Worm (Caenorhabditis elegans): Measurements from ENCODE around the gene srh-279.

Gene srh-279

DNA sequence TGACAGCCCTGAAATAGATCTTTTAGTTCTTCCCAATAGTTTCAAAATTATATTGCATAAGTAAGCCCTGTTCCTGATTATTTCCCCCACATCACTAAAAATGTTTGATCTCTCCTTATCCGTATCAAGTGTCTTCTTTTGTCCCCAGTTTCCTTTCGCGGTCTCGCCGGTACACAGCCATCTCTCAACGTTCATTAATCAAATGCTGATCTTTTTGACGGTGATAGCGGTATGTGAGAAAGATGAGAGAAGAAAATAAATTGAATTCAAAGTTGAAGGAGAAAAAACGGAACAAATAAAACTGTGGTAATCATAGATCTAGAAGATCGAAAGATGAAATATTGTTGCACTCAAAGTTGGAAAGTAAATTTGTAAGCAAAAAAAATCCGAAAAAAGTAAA is 19.5 kb downstream of the srh-279 start:
- TF ChIP-seq ztf-23 (GFP tag; IDR thresholded peaks at IDR 0.05) (no peak), cog-1 (tag; optimal IDR thresholded peaks at IDR 0.05) (no peak), ref-1 (GFP tag; conservative IDR thresholded peaks at IDR 0.05) (no peak), tab-1 (GFP tag; IDR thresholded peaks at IDR 0.05) (no peak), flt-1 (GFP tag; IDR thresholded peaks at IDR 0.05) (no peak), T22C8.4 (GFP tag; IDR thresholded peaks at IDR 0.05) (no peak), med-1 (GFP tag; optimal IDR thresholded peaks at IDR 0.05; ENCODE audit: insufficient read depth) (no peak), klf-2 (GFP tag; conservative IDR thresholded peaks at IDR 0.05) (no peak), ztf-29 (GFP tag; IDR thresholded peaks at IDR 0.05) (no peak)

DNA sequence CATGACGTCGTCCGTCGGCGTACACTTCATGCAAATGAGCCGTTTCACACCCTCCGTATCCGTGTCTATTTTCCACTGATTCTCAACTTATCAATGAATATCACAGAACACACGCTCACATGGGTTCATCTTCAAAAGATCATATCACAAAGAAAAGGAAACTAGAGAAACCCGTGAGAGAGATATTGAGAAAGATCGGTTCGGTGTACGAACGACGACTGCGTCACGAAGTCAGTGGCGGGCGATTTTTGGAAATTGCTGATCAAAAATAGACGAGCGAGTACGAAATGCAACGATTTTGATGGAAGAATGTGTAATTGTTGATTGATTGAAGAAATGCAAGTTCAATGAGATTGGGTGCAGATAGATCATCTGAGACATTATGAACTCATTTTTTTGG is 21.1 kb downstream of the srh-279 start:
- TF ChIP-seq med-1 (GFP tag; optimal IDR thresholded peaks at IDR 0.05; ENCODE audit: insufficient read depth): no peak

DNA sequence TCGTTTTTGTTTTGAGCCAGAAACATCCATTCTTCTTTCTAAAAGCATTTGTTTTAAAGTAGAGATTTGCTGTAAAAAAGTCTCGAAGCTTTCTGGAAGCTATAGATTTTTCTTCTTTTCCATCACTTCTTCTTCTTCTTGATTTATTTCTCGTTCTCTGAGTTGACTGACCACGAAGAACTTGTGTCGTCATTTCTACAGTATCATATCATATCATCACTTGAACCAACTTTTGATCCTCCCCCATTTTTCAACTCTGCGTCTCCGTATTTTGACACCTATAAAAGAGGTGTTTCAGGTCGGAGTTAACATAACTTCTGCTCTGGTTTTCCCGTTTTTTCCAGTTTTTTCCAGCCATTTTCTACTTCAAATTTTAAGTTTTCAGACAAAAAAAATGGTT is 22.3 kb downstream of the srh-279 start, which contains the start of gene F11A5.9:
F11A5.9 (plus strand) TSS at position 386 of the 400 bp plus-strand sequence.
- no peak for TF ChIP-seq tab-1 (GFP tag; IDR thresholded peaks at IDR 0.05)
- no peak for TF ChIP-seq med-1 (GFP tag; optimal IDR thresholded peaks at IDR 0.05; ENCODE audit: insufficient read depth)
- TF ChIP-seq cog-1 (tag; optimal IDR thresholded peaks at IDR 0.05): no peak
- TF ChIP-seq ztf-29 (GFP tag; IDR thresholded peaks at IDR 0.05): no peak
- TF ChIP-seq ztf-23 (GFP tag; IDR thresholded peaks at IDR 0.05): no peak
- TF ChIP-seq T22C8.4 (GFP tag; IDR thresholded peaks at IDR 0.05): no peak
- no peak for TF ChIP-seq flt-1 (GFP tag; IDR thresholded peaks at IDR 0.05)
- no peak for TF ChIP-seq klf-2 (GFP tag; conservative IDR thresholded peaks at IDR 0.05)
- no peak for TF ChIP-seq ref-1 (GFP tag; conservative IDR thresholded peaks at IDR 0.05)

DNA sequence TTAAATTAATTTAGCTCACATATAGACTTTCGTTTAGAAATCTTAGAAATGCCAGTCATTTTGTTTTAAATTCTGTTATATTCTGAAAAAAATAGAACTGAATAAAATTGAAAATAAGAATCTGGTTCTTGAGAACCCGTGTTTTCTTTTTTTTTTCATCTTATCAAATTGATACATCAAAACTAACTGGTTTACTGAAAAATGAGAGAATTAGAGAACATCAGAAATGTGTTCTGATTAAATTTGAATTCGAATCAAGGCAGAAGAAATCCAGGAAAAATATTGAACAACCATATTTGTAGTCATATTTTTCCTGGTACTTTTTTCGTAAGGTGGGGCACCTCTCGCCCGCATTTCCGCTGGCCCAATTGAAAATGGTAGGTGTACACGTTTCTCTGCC is 26.3 kb downstream of the srh-279 start, which contains the start of gene F11A5.15:
F11A5.15 (minus strand) TSS at position 101 of the 400 bp plus-strand sequence.
- no peak for TF ChIP-seq med-1 (GFP tag; optimal IDR thresholded peaks at IDR 0.05; ENCODE audit: insufficient read depth)
- no peak for TF ChIP-seq cog-1 (tag; optimal IDR thresholded peaks at IDR 0.05)
- TF ChIP-seq tab-1 (GFP tag; IDR thresholded peaks at IDR 0.05): no peak
- no peak for TF ChIP-seq flt-1 (GFP tag; IDR thresholded peaks at IDR 0.05)
- no peak for TF ChIP-seq ref-1 (GFP tag; conservative IDR thresholded peaks at IDR 0.05)
- no peak for TF ChIP-seq ztf-23 (GFP tag; IDR thresholded peaks at IDR 0.05)
- no peak for TF ChIP-seq T22C8.4 (GFP tag; IDR thresholded peaks at IDR 0.05)
- TF ChIP-seq ztf-29 (GFP tag; IDR thresholded peaks at IDR 0.05): no peak
- no peak for TF ChIP-seq klf-2 (GFP tag; conservative IDR thresholded peaks at IDR 0.05)

DNA sequence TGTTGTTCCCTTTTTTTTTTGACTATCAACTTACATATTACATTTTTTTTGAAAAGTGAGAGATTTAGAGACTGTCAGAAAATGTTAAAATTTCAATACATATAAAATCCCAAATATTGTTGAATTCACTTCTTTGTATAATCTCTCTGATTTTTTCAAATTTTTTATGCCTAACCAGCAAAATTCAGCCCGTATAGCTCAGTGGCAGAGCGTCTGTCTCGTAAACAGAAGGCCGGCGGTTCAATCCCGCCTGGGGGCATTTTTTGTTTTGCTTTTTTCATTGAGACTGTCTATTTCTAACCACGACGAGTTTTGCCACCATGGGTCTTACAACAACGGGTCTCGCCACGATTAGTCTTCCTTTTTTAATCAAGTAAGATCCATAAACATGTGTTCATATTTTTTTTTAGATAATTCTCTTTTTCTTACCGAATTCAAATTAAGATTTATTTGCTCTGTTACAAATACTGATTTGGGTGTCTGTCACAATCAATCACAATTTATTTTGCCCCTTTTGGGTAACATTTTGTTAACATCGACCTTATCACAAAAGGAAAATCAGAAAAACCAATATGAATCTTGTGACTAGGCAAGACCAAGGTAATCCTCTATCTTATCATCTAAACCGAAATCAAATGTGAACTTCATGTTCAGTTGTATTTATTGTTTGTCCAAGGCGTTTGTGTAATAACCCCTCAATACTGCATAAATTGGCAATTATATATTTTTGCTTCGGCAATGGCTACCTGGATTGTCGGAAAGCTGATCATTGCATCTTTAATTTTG is 27.0 kb downstream of the srh-279 start, which contains the start of gene glc-1:
glc-1 (plus strand) TSS at position 663 of the 786 bp plus-strand sequence.
- TF ChIP-seq ztf-29 (GFP tag; IDR thresholded peaks at IDR 0.05): no peak
- no peak for TF ChIP-seq klf-2 (GFP tag; conservative IDR thresholded peaks at IDR 0.05)
- no peak for TF ChIP-seq flt-1 (GFP tag; IDR thresholded peaks at IDR 0.05)
- no peak for TF ChIP-seq cog-1 (tag; optimal IDR thresholded peaks at IDR 0.05)
- TF ChIP-seq T22C8.4 (GFP tag; IDR thresholded peaks at IDR 0.05): no peak
- TF ChIP-seq tab-1 (GFP tag; IDR thresholded peaks at IDR 0.05): no peak
- TF ChIP-seq med-1 (GFP tag; optimal IDR thresholded peaks at IDR 0.05; ENCODE audit: insufficient read depth): no peak
- no peak for TF ChIP-seq ztf-23 (GFP tag; IDR thresholded peaks at IDR 0.05)
- TF ChIP-seq ref-1 (GFP tag; conservative IDR thresholded peaks at IDR 0.05): no peak

DNA sequence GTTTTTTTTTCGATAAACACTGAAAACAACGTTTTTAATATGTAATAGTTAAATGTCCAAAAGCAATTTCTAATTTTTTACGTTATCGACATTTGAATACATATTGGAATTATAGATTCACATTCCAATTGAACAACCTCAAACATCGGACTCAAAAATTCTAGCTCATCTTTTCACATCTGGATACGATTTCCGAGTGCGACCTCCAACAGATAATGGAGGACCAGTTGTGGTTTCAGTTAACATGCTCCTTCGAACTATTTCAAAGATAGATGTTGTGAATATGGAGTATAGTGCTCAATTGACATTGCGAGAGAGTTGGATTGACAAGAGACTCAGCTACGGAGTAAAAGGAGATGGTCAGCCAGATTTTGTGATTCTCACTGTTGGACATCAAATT is 27.8 kb downstream of the srh-279 start:
- no peak for TF ChIP-seq T22C8.4 (GFP tag; IDR thresholded peaks at IDR 0.05)
- TF ChIP-seq flt-1 (GFP tag; IDR thresholded peaks at IDR 0.05): no peak
- no peak for TF ChIP-seq tab-1 (GFP tag; IDR thresholded peaks at IDR 0.05)
- TF ChIP-seq klf-2 (GFP tag; conservative IDR thresholded peaks at IDR 0.05): no peak
- TF ChIP-seq ref-1 (GFP tag; conservative IDR thresholded peaks at IDR 0.05): no peak
- no peak for TF ChIP-seq cog-1 (tag; optimal IDR thresholded peaks at IDR 0.05)

DNA sequence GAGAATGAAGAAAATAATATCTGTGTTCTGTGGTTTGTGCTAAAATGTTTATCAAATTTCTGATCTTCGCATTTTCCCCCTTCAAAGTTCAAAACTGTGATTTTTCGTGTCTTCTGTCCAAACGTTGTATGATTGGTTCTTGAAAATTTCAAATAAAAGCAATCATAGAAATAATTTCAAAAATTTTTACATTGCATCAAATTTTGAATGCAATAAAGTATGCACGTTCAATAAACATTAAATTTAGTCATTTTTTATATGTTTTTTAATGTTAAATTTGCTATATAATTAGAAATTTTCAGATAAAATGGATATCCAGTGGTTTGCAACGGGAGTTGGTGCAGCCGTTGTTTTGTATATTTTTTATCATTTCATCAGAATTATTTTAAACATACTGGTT is 31.8 kb downstream of the srh-279 start, which contains the start of gene stdh-2:
stdh-2 (plus strand) TSS at position 301 of the 400 bp plus-strand sequence.
- TF ChIP-seq tab-1 (GFP tag; IDR thresholded peaks at IDR 0.05) (no peak), T22C8.4 (GFP tag; IDR thresholded peaks at IDR 0.05) (no peak), flt-1 (GFP tag; IDR thresholded peaks at IDR 0.05) (no peak), med-1 (GFP tag; optimal IDR thresholded peaks at IDR 0.05; ENCODE audit: insufficient read depth) (no peak), klf-2 (GFP tag; conservative IDR thresholded peaks at IDR 0.05) (no peak), ztf-23 (GFP tag; IDR thresholded peaks at IDR 0.05) (no peak), ztf-29 (GFP tag; IDR thresholded peaks at IDR 0.05) (no peak), cog-1 (tag; optimal IDR thresholded peaks at IDR 0.05) (no peak), ref-1 (GFP tag; conservative IDR thresholded peaks at IDR 0.05) (no peak)

DNA sequence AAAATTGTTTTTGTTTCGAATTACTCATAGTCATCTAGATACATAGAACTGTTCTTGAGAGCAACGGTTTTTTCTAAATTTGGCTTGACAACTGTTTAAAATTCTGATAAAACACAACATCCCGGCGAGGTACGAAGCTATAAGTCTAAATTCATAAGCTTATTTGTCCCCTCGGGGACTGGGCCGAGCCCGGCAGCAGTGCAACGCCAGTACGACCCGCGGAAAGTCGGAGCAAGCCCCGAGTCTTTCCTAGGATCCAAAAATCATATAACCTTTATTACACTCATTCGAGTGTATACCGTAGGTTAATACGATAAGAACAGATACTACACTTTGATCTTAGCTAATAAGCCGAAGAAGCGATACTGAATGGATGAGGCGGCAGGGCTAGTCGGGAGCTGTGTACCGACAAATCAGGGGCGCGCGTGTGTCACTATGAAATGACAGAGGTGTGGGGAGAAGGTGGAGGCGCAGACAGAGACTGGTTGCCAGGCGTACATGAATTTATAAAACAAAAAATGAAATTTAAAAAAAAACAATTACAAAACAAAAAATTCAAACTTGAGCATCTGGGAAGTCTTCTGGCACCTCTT is 33.4 kb downstream of the srh-279 start:
- no peak for TF ChIP-seq ztf-29 (GFP tag; IDR thresholded peaks at IDR 0.05)
- TF ChIP-seq cog-1 (tag; optimal IDR thresholded peaks at IDR 0.05): no peak
- TF ChIP-seq flt-1 (GFP tag; IDR thresholded peaks at IDR 0.05): no peak
- no peak for TF ChIP-seq T22C8.4 (GFP tag; IDR thresholded peaks at IDR 0.05)
- no peak for TF ChIP-seq ztf-23 (GFP tag; IDR thresholded peaks at IDR 0.05)
- TF ChIP-seq ref-1 (GFP tag; conservative IDR thresholded peaks at IDR 0.05): no peak
- TF ChIP-seq med-1 (GFP tag; optimal IDR thresholded peaks at IDR 0.05; ENCODE audit: insufficient read depth): no peak
- no peak for TF ChIP-seq tab-1 (GFP tag; IDR thresholded peaks at IDR 0.05)

DNA sequence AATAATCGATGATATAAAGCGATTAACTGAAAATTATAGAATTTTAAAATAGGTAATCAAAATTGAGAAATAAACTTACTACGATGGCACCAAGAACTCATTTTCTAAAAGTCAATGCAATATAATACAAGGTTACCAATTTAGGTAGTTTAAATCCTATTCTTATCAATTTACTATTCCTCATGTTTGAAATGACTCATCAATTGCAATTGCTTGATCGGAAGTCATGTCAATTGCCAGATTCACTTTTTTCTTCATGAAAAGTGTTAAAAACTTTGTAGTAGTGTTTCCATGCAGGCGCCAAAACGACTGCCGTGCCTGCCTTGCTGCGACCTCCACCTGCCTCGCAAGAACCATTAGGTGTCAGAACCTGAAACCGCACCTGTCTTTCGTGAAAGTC is 34.4 kb downstream of the srh-279 start, which contains the start of gene F11A5.13:
F11A5.13 (minus strand) TSS at position 101 of the 400 bp plus-strand sequence.
- TF ChIP-seq T22C8.4 (GFP tag; IDR thresholded peaks at IDR 0.05): no peak
- TF ChIP-seq klf-2 (GFP tag; conservative IDR thresholded peaks at IDR 0.05): no peak
- no peak for TF ChIP-seq ztf-23 (GFP tag; IDR thresholded peaks at IDR 0.05)
- no peak for TF ChIP-seq tab-1 (GFP tag; IDR thresholded peaks at IDR 0.05)
- TF ChIP-seq ref-1 (GFP tag; conservative IDR thresholded peaks at IDR 0.05): no peak
- no peak for TF ChIP-seq ztf-29 (GFP tag; IDR thresholded peaks at IDR 0.05)
- no peak for TF ChIP-seq med-1 (GFP tag; optimal IDR thresholded peaks at IDR 0.05; ENCODE audit: insufficient read depth)
- TF ChIP-seq cog-1 (tag; optimal IDR thresholded peaks at IDR 0.05): no peak
- TF ChIP-seq flt-1 (GFP tag; IDR thresholded peaks at IDR 0.05): no peak

Measured in whole organism, midembryonic.